Worm (Caenorhabditis elegans): Measurements from ENCODE around the gene W03C9.8.

The W03C9.8 gene

DNA sequence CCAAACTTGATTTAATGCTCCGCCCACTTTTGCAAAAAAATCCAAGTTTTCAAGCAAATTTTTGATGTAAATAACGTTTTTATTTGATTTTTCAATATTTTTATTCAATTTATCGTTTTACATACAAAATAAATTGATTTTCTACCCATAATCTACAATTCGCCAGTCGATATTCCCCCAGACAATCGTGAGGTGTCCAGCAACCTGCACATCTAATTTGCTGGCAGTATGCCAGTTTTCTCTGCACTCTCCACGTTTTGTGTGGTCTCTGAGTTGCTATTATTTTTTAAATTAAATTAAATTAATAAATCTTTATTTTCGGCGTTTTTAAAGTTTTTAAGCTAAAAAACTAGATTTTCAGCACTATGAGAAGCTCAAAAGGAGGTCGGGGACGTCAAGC is 31.6 kb downstream of the W03C9.8 start (continued):
- TF ChIP-seq hif-1 (tag; optimal IDR thresholded peaks at IDR 0.05) = peak in 1 of 2 experiments; percentile 88
- TF ChIP-seq egl-43 (GFP tag; IDR thresholded peaks at IDR 0.05) = no peak
- TF ChIP-seq F26F4.8 (GFP tag; conservative IDR thresholded peaks at IDR 0.05) = no peak
- TF ChIP-seq R02D3.7 (tag; optimal IDR thresholded peaks at IDR 0.05) = no peak
- TF ChIP-seq unc-62 (GFP tag; optimal IDR thresholded peaks at IDR 0.05 in 1 of 2) = peak in 1 of 2 experiments; percentile 3
- no peak for TF ChIP-seq unc-62 (tag; optimal IDR thresholded peaks at IDR 0.05)
- no peak for TF ChIP-seq nhr-76 (tag; optimal IDR thresholded peaks at IDR 0.05)
- peak; percentile 59; the same call in 1 of the 2 replicates for TF ChIP-seq snpc-1.2 (GFP tag; IDR thresholded peaks at IDR 0.05)
- peak; percentile 91 for TF ChIP-seq dve-1 (tag; optimal IDR thresholded peaks at IDR 0.05; ENCODE audit: insufficient read depth)
- TF ChIP-seq dmd-9 (GFP tag; IDR thresholded peaks at IDR 0.05) = peak; percentile 84
- no peak for TF ChIP-seq nhr-111 (GFP tag; optimal IDR thresholded peaks at IDR 0.05)
- TF ChIP-seq lin-29 (GFP tag; IDR thresholded peaks at IDR 0.05) = peak; percentile 27; the same call in 1 of the 2 replicates
- TF ChIP-seq zfp-3 (GFP tag; conservative IDR thresholded peaks at IDR 0.05) = peak; percentile 89
- peak; percentile 77 for TF ChIP-seq spr-1 (tag; optimal IDR thresholded peaks at IDR 0.05)
- TF ChIP-seq nhr-41 (GFP tag; IDR thresholded peaks at IDR 0.05) = 0 out of 2 replicates have a peak, but pooled peaks have one; percentile 19
- peak; percentile 92 for TF ChIP-seq nhr-42 (GFP tag; IDR thresholded peaks at IDR 0.05)
- peak; percentile 58 for TF ChIP-seq nhr-28 (tag; optimal IDR thresholded peaks at IDR 0.05)
- TF ChIP-seq ceh-32 (tag; optimal IDR thresholded peaks at IDR 0.05; ENCODE audit: poor library complexity) = peak; percentile 35
- no peak for TF ChIP-seq T26A8.4 (GFP tag; IDR thresholded peaks at IDR 0.05)
- no peak for TF ChIP-seq daf-19 (GFP tag; conservative IDR thresholded peaks at IDR 0.05)
- TF ChIP-seq nhr-10 (tag; optimal IDR thresholded peaks at IDR 0.05) = no peak
- no peak for TF ChIP-seq ama-1 (optimal IDR thresholded peaks at IDR 0.05)
- peak; percentile 95 for TF ChIP-seq mep-1 (tag; optimal IDR thresholded peaks at IDR 0.05)
- peak; percentile 38 for TF ChIP-seq lin-15B (tag; optimal IDR thresholded peaks at IDR 0.05)
- TF ChIP-seq ztf-11 (tag; optimal IDR thresholded peaks at IDR 0.05) = no peak
- TF ChIP-seq tag-97 (GFP tag; IDR thresholded peaks at IDR 0.05) = no peak
- no peak for TF ChIP-seq Y5F2A.4 (GFP tag; optimal IDR thresholded peaks at IDR 0.05)
- TF ChIP-seq arid-1 (GFP tag; conservative IDR thresholded peaks at IDR 0.05) = peak; percentile 88; the same call in 1 of the 2 replicates
- no peak for TF ChIP-seq aly-2 (tag; optimal IDR thresholded peaks at IDR 0.05)
- no peak for TF ChIP-seq mxl-3 (GFP tag; optimal IDR thresholded peaks at IDR 0.05)
- peak; percentile 80; the same call in 1 of the 2 replicates for TF ChIP-seq pha-4 (GFP tag; IDR thresholded peaks at IDR 0.05)
- peak; percentile 79 for TF ChIP-seq pha-4 (tag; optimal IDR thresholded peaks at IDR 0.05)
- TF ChIP-seq mxl-2 (GFP tag; conservative IDR thresholded peaks at IDR 0.05) = no peak
- no peak for TF ChIP-seq fos-1 (tag; optimal IDR thresholded peaks at IDR 0.05)
- TF ChIP-seq tra-1 (GFP tag; IDR thresholded peaks at IDR 0.05) = peak; percentile 82
- TF ChIP-seq lin-38 (GFP tag; IDR thresholded peaks at IDR 0.05) = peak; percentile 90
- peak; percentile 63 for TF ChIP-seq nhr-48 (tag; optimal IDR thresholded peaks at IDR 0.05)
- TF ChIP-seq fkh-10 (GFP tag; optimal IDR thresholded peaks at IDR 0.05) = peak; percentile 92
- TF ChIP-seq egl-27 (tag; optimal IDR thresholded peaks at IDR 0.05) = no peak
- TF ChIP-seq ces-1 (GFP tag; optimal IDR thresholded peaks at IDR 0.05) = peak; percentile 83
- TF ChIP-seq F44E2.7 (GFP tag; IDR thresholded peaks at IDR 0.05) = no peak
- peak; percentile 82 for TF ChIP-seq F37D6.2 (tag; optimal IDR thresholded peaks at IDR 0.05)
- no peak for TF ChIP-seq jun-1 (tag; optimal IDR thresholded peaks at IDR 0.05)
- TF ChIP-seq unc-130 (GFP tag; optimal IDR thresholded peaks at IDR 0.05) = peak; percentile 86
- TF ChIP-seq pqm-1 (tag; optimal IDR thresholded peaks at IDR 0.05) = no peak
- peak; percentile 80 to 96 for TF ChIP-seq lsy-2 (tag; optimal IDR thresholded peaks at IDR 0.05)
- TF ChIP-seq ceh-82 (tag; optimal IDR thresholded peaks at IDR 0.05) = no peak
- no peak for TF ChIP-seq skn-1 (tag; optimal IDR thresholded peaks at IDR 0.05)
- TF ChIP-seq ctbp-1 (GFP tag; IDR thresholded peaks at IDR 0.05) = peak; percentile 65
- peak; percentile 0 for TF ChIP-seq ztf-7 (tag; optimal IDR thresholded peaks at IDR 0.05)
- TF ChIP-seq snpc-4 (tag; optimal IDR thresholded peaks at IDR 0.05) = peak; percentile 27
- TF ChIP-seq hlh-11 (tag; optimal IDR thresholded peaks at IDR 0.05) = peak; percentile 91
- TF ChIP-seq dmd-6 (GFP tag; IDR thresholded peaks at IDR 0.05) = no peak; the same call in 1 of the 2 replicates
